Worm (Caenorhabditis elegans) whole organism, L4 larva: ENCODE measurements around the gene vglu-3.

Source experiments
- dpl-1 ChIP-seq: fragments of 150-350 bp; optimal IDR thresholded peaks from 2 replicates; lab custom pipeline; 2014; ENCODE audit warnings: missing biosample characterization, missing genetic modification reagents, missing genetic modification characterization
- fkh-10 ChIP-seq: fragments of 150-350 bp; optimal IDR thresholded peaks from 2 replicates; lab custom pipeline; 2014; ENCODE audit warnings: missing biosample characterization, missing genetic modification reagents, missing genetic modification characterization
- hmg-1.1 ChIP-seq: fragments of 200-800 bp; sonication (Bioruptor generic); IDR thresholded peaks from 2 replicates; pipeline ENCODE4 v1.3.6; 2022; ENCODE audit warnings: missing genetic modification reagents, missing genetic modification characterization, missing compliant biosample characterization

DNA sequence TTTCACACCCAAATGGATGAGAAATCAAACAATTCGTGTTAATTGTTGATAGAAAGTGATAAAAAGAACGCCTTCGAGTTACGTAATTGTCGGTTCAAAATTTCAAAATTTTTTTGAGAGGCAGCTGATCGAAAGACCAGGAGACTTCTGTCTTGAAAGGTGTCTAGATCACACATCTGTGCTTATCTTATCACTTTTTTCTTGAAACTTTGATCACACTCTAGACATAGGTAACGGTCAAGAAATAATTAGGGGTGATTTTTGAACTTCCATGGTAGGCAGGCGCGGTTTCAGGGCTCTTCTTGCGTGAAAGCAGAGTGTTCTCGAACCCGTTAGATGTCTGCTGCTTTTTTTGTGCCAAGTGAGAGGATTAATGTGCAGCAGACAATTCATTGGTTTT is 6.8 kb upstream of the vglu-3 start:
- no peak for TF ChIP-seq fkh-10
- TF ChIP-seq hmg-1.1 (GFP tag; lab: Robert Waterston, UW): no peak
- TF ChIP-seq dpl-1: no peak
